Worm (Caenorhabditis elegans): Measurements from ENCODE around the gene C05C8.8.

- no peak for TF ChIP-seq F13C5.2 (tag; optimal IDR thresholded peaks at IDR 0.05)
- TF ChIP-seq sea-1 (GFP tag; conservative IDR thresholded peaks at IDR 0.05): no peak
Observed at ce11 chrV:7255095-7255494, at the start of gene C05C8.8.

Data from whole organism, early embryonic.